Fruit fly (Drosophila melanogaster) S2 (cell line): ENCODE results near the gene RhoGEF4.

Experiments
- CG8478 ChIP-seq: fragments of >200 bp; optimal IDR thresholded peaks from 2 replicates; lab custom pipeline; 2018
- CTCF ChIP-seq, 2 experiments: fragments of >200 bp; optimal IDR thresholded peaks; 2 replicates each; lab custom pipeline; 2018

Gene RhoGEF4

DNA sequence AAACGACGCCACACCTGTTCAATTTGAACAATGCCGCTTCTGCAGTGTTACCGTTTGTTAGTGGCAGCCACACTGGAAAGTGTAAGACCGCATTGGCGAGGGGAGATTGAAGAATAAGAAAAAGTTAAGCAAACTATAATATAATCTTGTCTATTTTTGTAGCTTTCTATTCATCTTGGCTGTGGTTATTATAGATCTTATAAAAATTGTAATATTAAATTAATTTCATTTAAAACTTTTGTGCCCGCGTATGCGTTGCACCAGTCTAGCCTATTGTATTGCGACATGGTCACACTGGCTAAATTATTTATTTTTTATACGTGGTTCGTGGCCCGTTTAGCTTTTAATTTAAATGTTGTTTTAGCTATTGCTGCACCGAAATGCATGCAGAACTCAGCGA, at the start of gene RhoGEF4, which contains the start of gene Rint1:
RhoGEF4 (minus strand) TSS at position 64 of the 400 bp plus-strand sequence.
Rint1 (plus strand) TSS at position 272 of the 400 bp plus-strand sequence.
- TF ChIP-seq CTCF (optimal IDR thresholded peaks at IDR 0.05; lab: Kevin White, UChicago) (no peak), CG8478 (lab: Kevin White, UChicago) (no peak)

DNA sequence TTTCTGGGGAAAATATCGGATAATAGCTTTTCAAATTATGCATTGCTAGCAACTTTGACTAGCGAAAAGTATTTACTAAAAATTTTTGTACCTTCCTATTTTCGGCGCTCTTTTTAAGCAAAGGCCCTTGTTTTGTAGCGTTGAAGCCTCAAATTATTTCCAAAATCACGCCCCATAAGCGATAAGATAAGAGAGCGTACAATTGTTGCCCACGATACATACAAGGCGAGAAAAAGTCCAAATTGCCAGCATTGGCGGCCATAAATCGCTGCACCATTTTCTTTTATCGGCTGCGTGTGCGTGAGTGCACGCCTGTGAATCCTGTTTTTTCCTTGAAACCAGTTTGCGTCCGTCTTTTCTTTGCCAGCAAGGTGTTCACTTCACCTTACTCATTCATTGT, 48.1 kb upstream of the RhoGEF4 start:
- TF ChIP-seq CTCF (optimal IDR thresholded peaks at IDR 0.05; lab: Kevin White, UChicago) (peak in 1 of 2 experiments; percentile 13), CG8478 (lab: Kevin White, UChicago) (no peak)

DNA sequence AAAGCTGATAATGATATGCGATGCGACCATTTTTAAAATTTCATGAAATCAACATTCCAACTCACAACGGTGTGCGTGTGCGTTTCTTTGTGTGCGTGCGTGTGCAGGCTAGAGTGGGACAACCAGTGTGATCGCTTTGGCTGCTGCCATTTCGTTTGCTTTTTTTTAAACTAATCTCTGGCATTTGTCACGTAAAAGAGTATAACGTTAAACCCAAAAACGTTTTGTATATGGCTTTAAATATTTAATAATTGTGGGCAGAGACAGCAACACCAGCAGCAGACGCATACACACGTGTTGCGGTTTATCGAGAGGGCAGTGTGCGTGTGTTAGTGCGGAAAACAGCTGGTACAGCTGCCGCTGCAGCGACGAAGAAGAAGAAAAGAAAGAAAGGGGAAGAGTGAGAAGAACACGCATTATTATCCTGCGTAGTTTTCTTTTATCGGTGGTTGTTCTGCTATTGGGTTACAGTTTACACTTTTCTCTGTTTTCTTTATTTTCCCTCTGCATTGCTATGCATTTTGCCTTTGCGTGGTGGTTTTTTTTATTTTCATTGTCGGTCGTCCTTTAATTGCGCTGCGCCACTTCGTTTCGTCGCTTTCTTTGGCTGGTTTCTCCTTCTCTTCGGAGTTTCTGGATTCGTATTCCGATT, 47.1 kb upstream of the RhoGEF4 start:
- TF ChIP-seq CTCF (optimal IDR thresholded peaks at IDR 0.05; lab: Kevin White, UChicago) = no peak

DNA sequence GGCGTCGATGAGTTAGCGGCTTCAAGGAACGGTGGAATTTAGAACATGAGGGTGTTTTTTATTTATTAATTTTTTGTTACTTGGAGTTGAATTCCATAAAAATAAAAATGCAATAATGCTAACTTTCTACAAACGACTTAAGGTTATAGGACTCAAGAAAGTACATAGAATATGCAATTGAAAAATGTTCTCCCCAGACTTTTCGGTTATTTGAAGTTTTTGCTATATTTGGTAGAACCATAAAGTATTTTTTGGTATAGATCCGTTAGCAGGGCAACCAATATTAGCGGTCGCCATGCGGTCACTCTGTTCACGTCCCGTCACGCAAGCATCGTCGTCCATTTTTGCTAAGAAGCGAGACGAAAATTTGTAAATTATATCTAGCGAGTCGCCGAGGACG, 46.3 kb upstream of the RhoGEF4 start, which contains the start of gene akirin:
akirin (plus strand) TSS at position 301 of the 400 bp plus-strand sequence.
- TF ChIP-seq CTCF (optimal IDR thresholded peaks at IDR 0.05; lab: Kevin White, UChicago) (no peak), CG8478 (lab: Kevin White, UChicago) (no peak)

DNA sequence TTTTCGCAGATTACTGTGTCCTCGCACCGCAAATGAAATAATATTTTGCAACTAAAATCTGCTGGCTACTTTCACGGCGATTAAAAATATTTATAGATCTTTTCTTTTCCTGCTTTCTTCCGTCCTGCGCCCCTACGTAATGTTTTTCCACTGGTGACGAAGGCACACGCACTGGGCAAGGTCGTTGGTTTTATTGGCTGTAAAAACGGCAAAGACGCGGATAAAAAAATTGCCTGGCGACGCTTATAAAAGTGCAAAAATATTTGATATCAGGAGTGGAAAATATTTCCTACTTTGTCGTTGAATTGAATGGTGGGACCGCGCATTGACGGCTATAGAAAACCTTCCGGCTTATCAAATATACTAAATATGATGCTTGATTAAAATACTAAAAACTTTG, 45.7 kb upstream of the RhoGEF4 start, which contains the start of gene Sh3beta:
Sh3beta (minus strand) TSS at position 327 of the 400 bp plus-strand sequence.
- TF ChIP-seq CTCF (optimal IDR thresholded peaks at IDR 0.05; lab: Kevin White, UChicago) = no peak
- TF ChIP-seq CG8478 (lab: Kevin White, UChicago) = no peak

DNA sequence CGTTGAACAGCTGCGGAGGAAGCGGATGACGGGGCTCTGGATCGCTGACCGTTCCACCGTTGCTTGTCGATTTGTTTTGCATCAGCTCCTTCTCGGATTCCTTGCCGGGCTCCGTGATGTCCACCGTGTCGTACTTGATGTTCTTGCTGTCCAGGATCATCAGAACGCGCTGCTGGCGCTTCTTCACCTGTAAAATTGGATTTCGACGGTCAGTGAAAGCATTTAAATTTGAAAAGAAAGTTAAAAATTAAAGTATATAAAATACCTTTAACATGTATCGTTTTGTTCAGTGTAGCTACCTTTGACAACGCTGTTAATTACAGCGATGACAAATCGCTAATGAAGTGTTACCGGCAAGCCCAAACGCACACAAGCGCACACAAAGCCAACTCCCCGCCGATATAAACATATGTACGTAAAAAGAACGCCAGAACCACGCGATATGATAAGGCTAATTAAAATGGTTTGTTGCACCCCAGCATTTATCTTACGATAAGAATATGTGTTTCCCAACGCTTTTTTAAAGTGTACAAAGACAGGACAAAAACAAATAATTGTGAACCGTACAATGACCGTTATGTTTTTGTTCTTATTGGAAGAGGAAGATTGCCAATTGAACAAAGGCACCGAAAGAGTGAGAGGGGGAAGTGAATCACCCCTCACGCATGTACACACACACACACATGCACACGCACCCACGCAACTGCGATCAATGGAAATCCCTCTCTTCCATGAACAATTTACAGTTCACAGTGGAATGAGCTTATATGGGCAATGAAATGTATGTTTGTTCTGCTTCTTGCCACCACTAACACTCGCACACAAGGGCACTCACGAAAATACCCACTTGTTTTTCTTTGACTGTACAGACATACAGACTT, 44.8 kb upstream of the RhoGEF4 start:
- TF ChIP-seq CG8478 (lab: Kevin White, UChicago) (no peak), CTCF (optimal IDR thresholded peaks at IDR 0.05; lab: Kevin White, UChicago) (no peak)

DNA sequence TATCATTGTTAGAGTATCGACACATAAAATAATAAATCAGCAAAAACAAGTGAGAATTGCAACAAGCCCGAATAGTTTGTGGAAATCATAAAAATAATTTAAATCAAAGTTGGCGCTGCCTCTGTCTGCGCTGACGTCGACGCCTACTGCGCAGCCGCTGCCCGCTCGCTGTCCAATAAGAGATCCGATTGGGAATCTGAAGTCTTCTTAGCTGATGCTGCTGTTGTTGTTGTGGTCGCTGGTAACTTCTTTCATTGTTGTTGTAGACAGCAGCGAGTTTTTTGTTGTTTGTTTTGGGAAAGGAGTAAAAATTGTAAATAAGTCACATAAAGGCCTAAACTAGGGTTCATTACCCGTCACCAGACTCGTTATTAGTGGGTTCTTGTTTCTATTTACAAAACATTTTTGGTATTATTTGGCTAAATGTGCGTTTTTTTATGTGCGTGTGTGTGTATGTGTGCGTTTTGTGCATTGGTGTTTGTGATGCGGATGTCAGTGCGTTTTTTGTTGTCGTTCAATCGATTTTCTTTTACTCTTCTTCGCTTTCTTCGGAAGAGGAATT, 41.6 kb upstream of the RhoGEF4 start:
- TF ChIP-seq CG8478 (lab: Kevin White, UChicago) (no peak), CTCF (optimal IDR thresholded peaks at IDR 0.05; lab: Kevin White, UChicago) (no peak)

DNA sequence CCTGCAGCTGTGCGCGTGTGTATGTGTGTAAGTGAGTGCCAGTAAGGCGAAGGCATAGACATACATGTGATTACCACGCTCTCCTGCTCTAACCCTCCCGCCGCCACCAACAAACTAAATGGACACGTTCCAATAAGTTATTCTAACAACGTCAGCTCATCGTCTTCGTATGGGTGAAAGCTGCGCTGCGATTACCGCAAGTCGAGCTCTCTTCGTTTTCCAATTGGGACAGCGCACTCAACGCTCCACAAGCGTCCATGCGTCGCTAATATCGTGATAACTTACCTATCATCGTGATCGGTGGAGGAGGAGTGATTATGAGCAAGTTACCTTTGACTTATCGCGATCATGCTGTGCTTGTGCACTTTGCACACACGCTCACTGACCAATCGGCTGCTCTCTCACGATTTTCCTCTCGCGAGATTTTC, 37.9 kb upstream of the RhoGEF4 start:
- no peak for TF ChIP-seq CTCF (optimal IDR thresholded peaks at IDR 0.05; lab: Kevin White, UChicago)
- TF ChIP-seq CG8478 (lab: Kevin White, UChicago) = no peak

DNA sequence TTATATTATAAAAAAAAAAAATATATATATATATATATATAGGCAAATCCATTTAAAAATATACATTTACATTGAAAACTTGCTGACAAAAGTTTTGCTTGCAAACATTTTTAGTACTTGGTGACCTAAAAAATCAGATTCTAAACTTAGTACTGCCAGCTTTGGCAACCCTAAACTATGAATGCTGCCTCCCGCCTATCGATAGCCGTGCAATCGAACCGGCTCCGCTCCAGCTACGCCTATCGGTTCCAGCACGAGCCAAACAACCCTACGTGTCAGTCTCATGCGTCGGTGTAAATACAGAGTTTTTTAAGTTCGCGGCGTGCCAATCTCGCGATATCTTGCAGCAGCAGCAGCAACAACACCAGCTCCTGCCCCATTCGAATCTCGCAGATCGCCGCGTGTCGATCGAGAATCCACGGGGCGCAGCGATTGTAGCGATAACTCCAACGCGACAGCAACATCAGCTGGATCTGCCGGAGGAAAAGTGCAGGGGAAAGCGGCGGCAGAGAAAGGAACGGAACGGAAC, 37.2 kb upstream of the RhoGEF4 start, which contains the start of gene Sec63:
Sec63 (plus strand) TSS at position 238 of the 529 bp plus-strand sequence.
- peak; percentile 16 to 40 for TF ChIP-seq CTCF (optimal IDR thresholded peaks at IDR 0.05; lab: Kevin White, UChicago)
- TF ChIP-seq CG8478 (lab: Kevin White, UChicago) = no peak

DNA sequence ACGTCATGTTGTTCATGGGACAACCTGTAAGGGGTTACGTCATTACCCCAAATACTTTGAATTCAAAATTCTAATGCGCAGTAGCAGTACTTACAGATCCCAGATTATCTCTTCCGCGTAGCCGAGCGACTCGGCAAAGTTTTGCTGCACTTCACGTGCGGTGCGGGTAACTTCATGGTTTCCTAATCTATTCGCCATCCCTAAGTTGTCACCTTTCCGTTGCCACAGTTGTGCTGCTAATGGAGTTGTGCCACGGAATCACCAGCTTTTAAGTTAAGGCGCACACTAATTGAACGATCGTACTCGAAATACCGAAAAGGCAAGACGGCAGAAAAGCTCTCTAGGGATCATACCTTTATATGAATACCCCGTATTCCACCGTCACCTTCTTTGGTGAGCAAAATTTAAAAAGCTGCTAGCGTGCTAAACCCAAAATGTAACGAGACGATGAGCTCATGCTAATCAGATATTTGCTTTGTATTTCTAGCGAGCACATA, 36.7 kb upstream of the RhoGEF4 start, which contains the start of gene pst:
pst (minus strand) TSS at position 437 of the 497 bp plus-strand sequence.
- TF ChIP-seq CG8478 (lab: Kevin White, UChicago) (no peak), CTCF (optimal IDR thresholded peaks at IDR 0.05; lab: Kevin White, UChicago) (no peak)

DNA sequence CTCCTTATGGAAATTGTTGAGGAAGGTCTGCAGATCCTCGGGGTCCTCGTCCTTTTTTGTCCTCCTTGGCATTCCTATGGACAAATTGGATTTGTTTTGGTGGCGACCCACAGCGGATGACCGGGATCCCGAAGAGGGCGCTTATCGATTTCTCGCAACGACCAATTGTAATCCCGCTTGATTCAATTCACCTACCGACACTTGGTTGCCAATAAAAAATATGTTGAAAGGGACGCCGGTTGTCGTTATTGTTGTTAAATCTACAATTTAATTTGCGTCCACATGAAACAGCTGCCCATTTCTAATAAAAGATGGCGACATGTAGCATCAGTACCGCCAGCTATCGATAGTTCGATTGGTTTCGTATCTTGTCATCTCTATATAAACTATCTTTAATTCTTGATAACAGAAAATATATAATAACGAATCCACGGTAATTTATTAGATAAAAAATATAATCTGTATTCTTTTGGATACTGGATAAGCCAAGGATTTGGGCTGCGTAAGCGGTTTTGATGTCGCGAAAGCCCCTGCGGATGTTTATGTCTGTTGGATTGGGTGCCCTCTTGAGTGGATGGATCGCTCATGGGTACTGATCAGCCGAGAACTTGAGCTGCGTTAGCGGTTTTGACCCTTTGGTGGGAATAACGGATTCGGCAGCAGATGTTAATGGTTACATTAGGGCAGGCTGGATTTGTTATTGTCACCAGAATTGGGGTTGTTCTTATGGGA, 33.3 kb upstream of the RhoGEF4 start, which contains the start of gene CTCF:
CTCF (minus strand) TSS at position 328 of the 732 bp plus-strand sequence.
- TF ChIP-seq CTCF (optimal IDR thresholded peaks at IDR 0.05; lab: Kevin White, UChicago) (peak; percentile 85 to 93), CG8478 (lab: Kevin White, UChicago) (no peak)

DNA sequence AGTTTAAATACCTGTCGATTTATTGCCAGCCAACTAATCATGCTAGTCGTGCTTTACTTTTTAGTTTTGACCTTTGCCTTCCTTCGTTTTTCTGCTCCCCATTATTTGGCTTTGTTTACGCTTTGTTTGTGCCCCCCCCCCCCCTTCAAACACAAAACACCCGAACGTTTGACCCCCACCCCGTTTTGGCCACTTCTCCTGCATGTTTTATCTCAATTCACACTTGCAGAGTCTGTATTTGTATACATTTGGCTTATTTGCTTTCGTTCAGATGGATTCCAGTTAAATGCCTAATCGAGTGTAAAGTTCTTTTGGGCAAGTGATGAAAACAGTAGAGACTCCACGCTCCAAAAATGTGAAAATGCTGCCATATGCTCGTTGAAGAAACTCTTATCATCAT, 26.1 kb upstream of the RhoGEF4 start:
- TF ChIP-seq CTCF (optimal IDR thresholded peaks at IDR 0.05; lab: Kevin White, UChicago) (no peak), CG8478 (lab: Kevin White, UChicago) (no peak)

DNA sequence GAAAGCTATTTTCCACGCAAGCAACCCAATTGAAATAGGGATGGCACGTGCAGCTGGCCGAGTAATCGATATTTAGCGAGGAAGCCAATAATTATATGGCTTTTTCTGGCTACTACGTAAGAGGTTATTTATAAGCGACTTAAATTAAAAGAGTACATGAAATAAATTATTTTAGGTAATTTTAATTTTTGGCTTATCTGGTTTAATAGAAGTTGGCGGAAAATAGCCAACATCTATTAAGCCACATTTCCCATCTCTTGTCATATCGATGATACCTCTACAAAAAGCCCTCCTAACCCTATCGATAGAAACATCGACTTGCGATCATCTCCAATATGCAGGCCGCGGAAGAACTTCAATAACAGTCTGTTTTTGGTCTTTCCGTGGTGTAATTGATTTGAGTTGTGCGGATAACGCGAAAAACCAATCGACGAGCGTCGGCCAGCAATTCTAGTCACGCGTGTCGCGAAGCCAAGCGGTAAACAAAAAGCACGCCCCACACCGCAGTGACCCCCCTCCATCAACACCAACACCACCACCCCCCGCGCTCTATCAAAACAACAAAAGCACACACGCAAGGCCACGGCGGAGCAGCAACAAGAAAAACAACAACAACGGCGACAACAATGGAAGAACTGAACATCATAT, 24.9 kb upstream of the RhoGEF4 start, which contains the start of the genes Srp19 and qm:
Srp19 (minus strand) TSS at position 51 of the 648 bp plus-strand sequence.
qm (plus strand) TSS at position 330 of the 648 bp plus-strand sequence.
- TF ChIP-seq CG8478 (lab: Kevin White, UChicago) (no peak), CTCF (optimal IDR thresholded peaks at IDR 0.05; lab: Kevin White, UChicago) (no peak)
